Fruit fly (Drosophila melanogaster) whole organism, embryonic: ENCODE data around the gene Cpr31A.

Experiments
- Atf-2 ChIP-seq: fragments of 200-800 bp; sonication (Bioruptor generic); optimal IDR thresholded peaks from 2 replicates; lab custom pipeline; 2016; ENCODE audit warnings: missing biosample characterization, missing genetic modification characterization
- Atf3 ChIP-seq: fragments of 200-800 bp; sonication (Bioruptor generic); optimal IDR thresholded peaks from 3 replicates; lab custom pipeline; 2016; ENCODE audit warnings: missing biosample characterization, missing genetic modification characterization
- Blimp-1 ChIP-seq: fragments of 200-800 bp; sonication (Bioruptor generic); optimal IDR thresholded peaks from 3 replicates; lab custom pipeline; 2018; ENCODE audit warnings: missing biosample characterization, missing genetic modification characterization, mild to moderate bottlenecking, moderate library complexity, missing genetic modification reagents
- C15 ChIP-seq: fragments of 200-800 bp; sonication (Bioruptor generic); IDR thresholded peaks from 3 replicates; pipeline ENCODE4 v1.3.6; 2022; ENCODE audit warnings: missing biosample characterization, missing genetic modification characterization
- CG10209 ChIP-seq: fragments of 200-800 bp; sonication (Bioruptor generic); optimal IDR thresholded peaks from 3 replicates; lab custom pipeline; 2017; ENCODE audit warnings: missing biosample characterization, mild to moderate bottlenecking, missing genetic modification characterization, missing genetic modification reagents
- CG10462 ChIP-seq: fragments of 200-800 bp; sonication (Bioruptor generic); optimal IDR thresholded peaks from 2 replicates; lab custom pipeline; 2016; ENCODE audit warnings: missing biosample characterization, missing genetic modification characterization
- CG11560 ChIP-seq: fragments of 200-800 bp; sonication (Bioruptor generic); IDR thresholded peaks from 3 replicates; pipeline ENCODE4 v1.3.6; 2022; ENCODE audit warnings: missing biosample characterization, missing genetic modification characterization
- CG13424 ChIP-seq: fragments of 200-800 bp; sonication (Bioruptor generic); optimal IDR thresholded peaks from 2 replicates; lab custom pipeline; 2019; ENCODE audit warnings: missing biosample characterization, mild to moderate bottlenecking, missing genetic modification characterization, moderate library complexity
- CG13624 ChIP-seq: fragments of 200-800 bp; sonication (Bioruptor generic); optimal IDR thresholded peaks from 2 replicates; lab custom pipeline; 2016; ENCODE audit warnings: missing biosample characterization, missing genetic modification characterization
- CG15011 ChIP-seq: fragments of 200-800 bp; sonication (Bioruptor generic); optimal IDR thresholded peaks from 3 replicates; lab custom pipeline; 2018; ENCODE audit warnings: missing biosample characterization, mild to moderate bottlenecking, missing genetic modification characterization
- CG16779 ChIP-seq: fragments of 200-800 bp; sonication (Bioruptor generic); IDR thresholded peaks from 2 replicates; pipeline ENCODE4 v1.3.6; 2022; ENCODE audit warnings: missing biosample characterization, missing genetic modification characterization
- CG17359 ChIP-seq: fragments of 200-800 bp; sonication (Bioruptor generic); optimal IDR thresholded peaks from 3 replicates; lab custom pipeline; 2018; ENCODE audit warnings: missing biosample characterization, mild to moderate bottlenecking, missing genetic modification characterization, moderate library complexity
- CG18011 ChIP-seq: fragments of 200-800 bp; sonication (Bioruptor generic); optimal IDR thresholded peaks from 2 replicates; lab custom pipeline; 2017; ENCODE audit warnings: missing biosample characterization, missing genetic modification characterization, mild to moderate bottlenecking, moderate library complexity, missing genotype
- CG30403 ChIP-seq: fragments of 200-800 bp; sonication (Bioruptor generic); optimal IDR thresholded peaks from 3 replicates; lab custom pipeline; 2016; ENCODE audit warnings: missing biosample characterization, missing genetic modification characterization
- CG33213 ChIP-seq: fragments of 200-800 bp; sonication (Bioruptor generic); optimal IDR thresholded peaks from 3 replicates; lab custom pipeline; 2016; ENCODE audit warnings: missing biosample characterization, missing genetic modification characterization
- CG4282 ChIP-seq: fragments of 200-800 bp; sonication (Bioruptor generic); optimal IDR thresholded peaks from 2 replicates; lab custom pipeline; 2016; ENCODE audit warnings: missing biosample characterization, missing genetic modification characterization
- CG6254 ChIP-seq: fragments of 200-800 bp; sonication (Bioruptor generic); optimal IDR thresholded peaks from 3 replicates; lab custom pipeline; 2017; ENCODE audit warnings: mild to moderate bottlenecking, missing biosample characterization, missing genetic modification reagents, missing genetic modification characterization
- CG8478 ChIP-seq: fragments of >200 bp; optimal IDR thresholded peaks from 2 replicates; lab custom pipeline; 2018
- CG9817 ChIP-seq: fragments of 200-800 bp; sonication (Bioruptor generic); optimal IDR thresholded peaks from 2 replicates; lab custom pipeline; 2018; ENCODE audit warnings: missing biosample characterization, mild to moderate bottlenecking, missing genetic modification characterization, moderate library complexity
- CG9876 ChIP-seq: fragments of 200-800 bp; sonication (Bioruptor generic); optimal IDR thresholded peaks from 2 replicates; lab custom pipeline; 2016; ENCODE audit warnings: missing biosample characterization, missing genetic modification characterization
- CrebB ChIP-seq: fragments of 200-800 bp; sonication (Bioruptor generic); optimal IDR thresholded peaks from 3 replicates; lab custom pipeline; 2018; ENCODE audit warnings: missing biosample characterization, mild to moderate bottlenecking, missing genetic modification characterization
- Dbx ChIP-seq: fragments of 200-800 bp; sonication (Bioruptor generic); IDR thresholded peaks from 3 replicates; pipeline ENCODE4 v1.3.6; 2022; ENCODE audit warnings: missing biosample characterization, missing genetic modification characterization
- Dfd ChIP-seq, 2 experiments: fragments of >200 bp; optimal IDR thresholded peaks; 2 replicates each; lab custom pipeline; 2017; ENCODE audit warnings: missing biosample characterization in 2 of 2, missing genetic modification characterization in 2 of 2
- Hr78 ChIP-seq, 2 experiments: fragments of 200-800 bp in 1 of 2; fragments of >200 bp in 1 of 2; sonication (Bioruptor generic) in 1 of 2; optimal IDR thresholded peaks; 2 replicates each; lab custom pipeline; 2017 to 2019; ENCODE audit warnings: missing biosample characterization in 2 of 2, missing genetic modification characterization in 2 of 2, mild to moderate bottlenecking in 1 of 2, moderate library complexity in 1 of 2
- Neu2 ChIP-seq: fragments of 200-800 bp; sonication (Bioruptor generic); optimal IDR thresholded peaks from 3 replicates; lab custom pipeline; 2016; ENCODE audit warnings: missing biosample characterization, missing genetic modification characterization, borderline replicate concordance
- Six4 ChIP-seq: fragments of 200-800 bp; sonication (Bioruptor generic); optimal IDR thresholded peaks from 2 replicates; lab custom pipeline; 2016; ENCODE audit warnings: missing biosample characterization, missing genetic modification characterization
- Tbp ChIP-seq: fragments of >200 bp; optimal IDR thresholded peaks from 2 replicates; lab custom pipeline; 2018; ENCODE audit warnings: missing biosample characterization, missing genetic modification characterization
- YL-1 ChIP-seq: fragments of 200-800 bp; sonication (Bioruptor generic); optimal IDR thresholded peaks from 3 replicates; lab custom pipeline; 2017; ENCODE audit warnings: missing biosample characterization, mild to moderate bottlenecking, missing genetic modification characterization
- al ChIP-seq: fragments of 200-800 bp; sonication (Bioruptor generic); IDR thresholded peaks from 2 replicates; pipeline ENCODE4 v1.3.6; 2022; ENCODE audit warnings: missing biosample characterization, missing genetic modification characterization
- aop ChIP-seq: fragments of 200-800 bp; sonication (Bioruptor generic); IDR thresholded peaks from 2 replicates; pipeline ENCODE4 v1.3.6; 2022; ENCODE audit warnings: missing biosample characterization, missing genetic modification characterization
- bab2 ChIP-seq: fragments of 200-800 bp; sonication (Bioruptor generic); optimal IDR thresholded peaks from 2 replicates; lab custom pipeline; 2016; ENCODE audit warnings: missing biosample characterization, missing genetic modification characterization
- bowl ChIP-seq: fragments of 200-800 bp; sonication (Bioruptor generic); IDR thresholded peaks from 2 replicates; pipeline ENCODE4 v1.3.6; 2022; ENCODE audit warnings: missing biosample characterization, missing genetic modification characterization
- da ChIP-seq: fragments of 200-800 bp; sonication (Bioruptor generic); optimal IDR thresholded peaks from 2 replicates; lab custom pipeline; 2016; ENCODE audit warnings: missing biosample characterization, missing genetic modification characterization
- grn ChIP-seq: fragments of 200-800 bp; sonication (Bioruptor generic); optimal IDR thresholded peaks from 3 replicates; lab custom pipeline; 2017; ENCODE audit warnings: missing biosample characterization, missing genetic modification characterization
- gsb ChIP-seq: fragments of 200-800 bp; sonication (Bioruptor generic); IDR thresholded peaks from 2 replicates; pipeline ENCODE4 v1.3.6; 2022; ENCODE audit warnings: missing biosample characterization, missing genetic modification characterization
- hbn ChIP-seq: fragments of 200-800 bp; sonication (Bioruptor generic); IDR thresholded peaks from 2 replicates; pipeline ENCODE4 v1.3.6; 2022; ENCODE audit warnings: missing biosample characterization, missing genetic modification characterization; ENCODE audit not compliant: partially characterized antibody
- her ChIP-seq: fragments of 200-800 bp; sonication (Bioruptor generic); optimal IDR thresholded peaks from 2 replicates; lab custom pipeline; 2016; ENCODE audit warnings: missing biosample characterization, missing genetic modification characterization
- kay ChIP-seq: fragments of 200-800 bp; sonication (Bioruptor generic); optimal IDR thresholded peaks from 2 replicates; lab custom pipeline; 2016; ENCODE audit warnings: missing biosample characterization, missing genetic modification characterization
- ken ChIP-seq: fragments of 200-800 bp; sonication (Bioruptor generic); IDR thresholded peaks from 3 replicates; pipeline ENCODE4 v1.3.6; 2022; ENCODE audit warnings: missing biosample characterization, missing genetic modification characterization
- pnt ChIP-seq: fragments of 200-800 bp; sonication (Bioruptor generic); optimal IDR thresholded peaks from 3 replicates; lab custom pipeline; 2016; ENCODE audit warnings: missing biosample characterization, missing genetic modification characterization
- prd ChIP-seq, 3 experiments: fragments of >200 bp in 2 of 3; fragments of 200-800 bp in 1 of 3; sonication (Bioruptor generic) in 1 of 3; optimal IDR thresholded peaks in 2 of 3; IDR thresholded peaks in 1 of 3; 2 replicates in 2 of 3; 3 replicates in 1 of 3; pipeline versions ENCODE4 v1.3.6 to Lab custom; 2017 to 2022; ENCODE audit warnings: missing biosample characterization in 1 of 3, missing genetic modification characterization in 1 of 3
- psq ChIP-seq: fragments of 200-800 bp; sonication (Bioruptor generic); optimal IDR thresholded peaks from 2 replicates; lab custom pipeline; 2017; ENCODE audit warnings: missing biosample characterization, missing genetic modification characterization
- pzg ChIP-seq: fragments of 200-800 bp; sonication (Bioruptor generic); optimal IDR thresholded peaks from 3 replicates; lab custom pipeline; 2018; ENCODE audit warnings: missing biosample characterization, mild to moderate bottlenecking, missing genetic modification characterization, moderate library complexity
- schlank ChIP-seq: fragments of 200-800 bp; sonication (Bioruptor generic); optimal IDR thresholded peaks from 2 replicates; lab custom pipeline; 2018; ENCODE audit warnings: missing biosample characterization, mild to moderate bottlenecking, missing genetic modification characterization
- sima ChIP-seq: fragments of 200-800 bp; sonication (Bioruptor generic); optimal IDR thresholded peaks from 2 replicates; lab custom pipeline; 2016; ENCODE audit warnings: missing biosample characterization, missing genetic modification characterization
- ssp ChIP-seq: fragments of 200-800 bp; sonication (Bioruptor generic); IDR thresholded peaks from 2 replicates; pipeline ENCODE4 v1.3.6; 2022; ENCODE audit warnings: missing biosample characterization, missing genetic modification characterization
- tgo ChIP-seq: fragments of 200-800 bp; sonication (Bioruptor generic); IDR thresholded peaks from 3 replicates; pipeline ENCODE4 v1.3.6; 2022; ENCODE audit warnings: missing biosample characterization, missing genetic modification characterization
- tna ChIP-seq: fragments of 200-800 bp; sonication (Bioruptor generic); IDR thresholded peaks from 2 replicates; pipeline ENCODE4 v1.3.6; 2022; ENCODE audit warnings: missing biosample characterization, missing genetic modification characterization; ENCODE audit not compliant: partially characterized antibody
- zen2 ChIP-seq: fragments of 200-800 bp; sonication (Bioruptor generic); IDR thresholded peaks from 3 replicates; pipeline ENCODE4 v1.3.6; 2022; ENCODE audit warnings: missing biosample characterization, missing genetic modification characterization; ENCODE audit not compliant: partially characterized antibody

The Cpr31A gene

dm6 chr2L:10009800-10010658 is 44.0 kb upstream of the Cpr31A start (continued):
- TF ChIP-seq pzg (peak; percentile 31), CG9876 (GFP tag; lab: Kevin White, UChicago) (peak; percentile 98), CG18011 (peak; percentile 86), bowl (GFP tag; lab: Robert Waterston, UW) (peak; percentile 92), Atf3 (GFP tag; lab: Kevin White, UChicago) (peak; percentile 96), Neu2 (peak; percentile 80), tna (GFP tag; lab: Robert Waterston, UW) (no peak), CG15011 (GFP tag; lab: Kevin White, UChicago) (peak; percentile 92), her (peak; percentile 97), Blimp-1 (GFP tag; lab: Kevin White, UChicago) (peak; percentile 93), gsb (GFP tag; lab: Robert Waterston, UW) (peak; percentile 96), ssp (GFP tag; lab: Robert Waterston, UW) (peak; percentile 90), pnt (peak; percentile 98), CG10209 (peak; percentile 96), YL-1 (peak; percentile 75), CG11560 (tag; lab: Robert Waterston, UW) (peak; percentile 89), al (GFP tag; lab: Robert Waterston, UW) (peak; percentile 98), CG13424 (tag; lab: Kevin White, UChicago) (peak; percentile 97), CG13624 (GFP tag; lab: Kevin White, UChicago) (peak; percentile 99), CG6254 (peak; percentile 79), Dfd (GFP tag; optimal IDR thresholded peaks at IDR 0.05; lab: Kevin White, UChicago) (no peak), Dbx (peak; percentile 99), CG33213 (peak; percentile 97), Hr78 (GFP tag; optimal IDR thresholded peaks at IDR 0.05; lab: Kevin White, UChicago) (no peak), kay (GFP tag; lab: Kevin White, UChicago) (peak; percentile 97), ken (GFP tag; lab: Robert Waterston, UW) (peak; percentile 98), CG30403 (GFP tag; lab: Kevin White, UChicago) (peak; percentile 98), bab2 (peak; percentile 99), CG10462 (GFP tag; lab: Kevin White, UChicago) (peak; percentile 95), tgo (GFP tag; lab: Robert Waterston, UW) (peak; percentile 97), Tbp (GFP tag; lab: Kevin White, UChicago) (no peak), CG4282 (GFP tag; lab: Kevin White, UChicago) (peak; percentile 94), Six4 (GFP tag; lab: Kevin White, UChicago) (peak; percentile 97), schlank (tag; lab: Kevin White, UChicago) (peak; percentile 98), hbn (GFP tag; lab: Robert Waterston, UW) (no peak; the same call in 1 of the 2 replicates), C15 (GFP tag; lab: Robert Waterston, UW) (peak; percentile 96), grn (GFP tag; lab: Kevin White, UChicago) (peak; percentile 78), Atf-2 (GFP tag; lab: Kevin White, UChicago) (peak; percentile 97), da (GFP tag; lab: Kevin White, UChicago) (peak; percentile 96), aop (GFP tag; lab: Robert Waterston, UW) (peak; percentile 94), prd (optimal IDR thresholded peaks at IDR 0.05; lab: Kevin White, UChicago) (no peak), prd (GFP tag; IDR thresholded peaks at IDR 0.05; lab: Robert Waterston, UW) (peak; percentile 98), sima (GFP tag; lab: Kevin White, UChicago) (peak; percentile 89), CG16779 (GFP tag; lab: Robert Waterston, UW) (peak; percentile 95), CG17359 (tag; lab: Kevin White, UChicago) (peak; percentile 98), CG8478 (lab: Kevin White, UChicago) (no peak), zen2 (GFP tag; lab: Robert Waterston, UW) (0 out of 3 replicates have a peak, but pooled peaks have one; percentile 49), CrebB (tag; lab: Kevin White, UChicago) (peak; percentile 97), psq (GFP tag; lab: Kevin White, UChicago) (peak; percentile 82), CG9817 (tag; lab: Kevin White, UChicago) (peak; percentile 98)
